Worm (Caenorhabditis elegans) whole organism, midembryonic: ENCODE data around the gene cutl-15.

ENCODE experiments used
- flt-1 ChIP-seq: fragments of 200-800 bp; sonication (Bioruptor generic); IDR thresholded peaks from 2 replicates; pipeline ENCODE4 v1.3.6; 2022; ENCODE audit warnings: missing genetic modification characterization, missing compliant biosample characterization
- med-1 ChIP-seq: sonication (generic microtip); optimal IDR thresholded peaks from 2 replicates; lab custom pipeline; 2017; ENCODE audit warnings: missing genetic modification characterization, mild to moderate bottlenecking, missing compliant biosample characterization, antibody characterized with exemption, missing genetic modification reagents; ENCODE audit not compliant: insufficient read depth
- ref-1 ChIP-seq: fragments of 200-800 bp; sonication (Bioruptor generic); conservative IDR thresholded peaks from 2 replicates; pipeline ENCODE4 v1.3.6; 2022; ENCODE audit warnings: missing genetic modification reagents, missing genetic modification characterization, missing compliant biosample characterization
- ztf-23 ChIP-seq: fragments of 200-800 bp; sonication (Bioruptor generic); IDR thresholded peaks from 2 replicates; pipeline ENCODE4 v1.3.6; 2022; ENCODE audit warnings: missing genetic modification reagents, missing genetic modification characterization, missing compliant biosample characterization

DNA sequence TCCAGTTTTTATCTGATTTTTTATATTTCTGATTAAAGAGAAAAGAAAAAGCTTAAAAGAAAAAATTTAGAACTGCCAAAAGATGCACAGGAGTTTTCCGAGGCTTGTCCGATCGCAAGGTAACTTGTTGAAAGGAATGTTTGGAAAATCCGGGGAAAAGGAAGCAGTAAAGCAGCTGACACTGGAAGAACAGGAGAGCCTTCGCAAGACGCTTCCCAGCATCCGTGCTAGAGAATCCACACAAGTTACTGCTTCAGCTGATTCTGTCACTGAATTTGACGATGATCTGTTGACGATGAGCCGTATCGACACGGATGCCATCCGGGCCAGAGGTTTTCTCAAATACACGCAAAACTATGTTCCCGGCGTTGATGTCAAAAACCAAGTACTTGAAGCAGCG is 17.7 kb downstream of the cutl-15 start, which contains the start of gene mrpl-50:
- TF ChIP-seq ref-1 (GFP tag; lab: Robert Waterston, UW) (no peak), flt-1 (GFP tag; lab: Robert Waterston, UW) (no peak), med-1 (GFP tag; lab: Kevin White, UChicago) (no peak), ztf-23 (GFP tag; lab: Robert Waterston, UW) (no peak)
